Fruit fly (Drosophila melanogaster) whole organism, embryonic: ENCODE data around the gene Vdup1.

Experiments used
- Antp ChIP-seq: fragments of 200-800 bp; sonication (Bioruptor generic); optimal IDR thresholded peaks from 3 replicates; lab custom pipeline; 2016; ENCODE audit warnings: missing biosample characterization, missing genetic modification characterization
- CG10209 ChIP-seq: fragments of 200-800 bp; sonication (Bioruptor generic); optimal IDR thresholded peaks from 3 replicates; lab custom pipeline; 2017; ENCODE audit warnings: missing biosample characterization, mild to moderate bottlenecking, missing genetic modification characterization, missing genetic modification reagents
- CG10267 ChIP-seq: fragments of 200-800 bp; sonication (Bioruptor generic); optimal IDR thresholded peaks from 2 replicates; lab custom pipeline; 2018; ENCODE audit warnings: missing biosample characterization, mild to moderate bottlenecking, missing genetic modification characterization, moderate library complexity
- CG10321 ChIP-seq: fragments of 200-800 bp; sonication (Bioruptor generic); IDR thresholded peaks from 2 replicates; pipeline ENCODE4 v1.3.6; 2022; ENCODE audit warnings: missing biosample characterization, missing genetic modification characterization
- CG10565 ChIP-seq: fragments of 200-800 bp; sonication (Bioruptor generic); optimal IDR thresholded peaks from 3 replicates; lab custom pipeline; 2016; ENCODE audit warnings: missing biosample characterization, mild to moderate bottlenecking, missing genetic modification characterization
- CG10654 ChIP-seq: fragments of 200-800 bp; sonication (Bioruptor generic); optimal IDR thresholded peaks from 2 replicates; lab custom pipeline; 2016; ENCODE audit warnings: missing biosample characterization, missing genetic modification characterization
- CG1233 ChIP-seq: fragments of 200-800 bp; sonication (Bioruptor generic); optimal IDR thresholded peaks from 4 replicates; lab custom pipeline; 2018; ENCODE audit warnings: missing biosample characterization, mild to moderate bottlenecking, missing genetic modification characterization
- CG12391 ChIP-seq: fragments of 200-800 bp; sonication (Bioruptor generic); optimal IDR thresholded peaks from 3 replicates; lab custom pipeline; 2018; ENCODE audit warnings: missing biosample characterization, mild to moderate bottlenecking, missing genetic modification characterization, moderate library complexity
- CG13296 ChIP-seq: fragments of 200-800 bp; sonication (Bioruptor generic); optimal IDR thresholded peaks from 3 replicates; lab custom pipeline; 2018; ENCODE audit warnings: missing biosample characterization, mild to moderate bottlenecking, missing genetic modification characterization
- CG13894 ChIP-seq: fragments of 200-800 bp; sonication (Bioruptor generic); optimal IDR thresholded peaks from 3 replicates; lab custom pipeline; 2018; ENCODE audit warnings: missing biosample characterization, mild to moderate bottlenecking, missing genetic modification characterization, moderate library complexity
- CG18476 ChIP-seq: fragments of 200-800 bp; sonication (Bioruptor generic); optimal IDR thresholded peaks from 2 replicates; lab custom pipeline; 2016; ENCODE audit warnings: missing biosample characterization, mild to moderate bottlenecking, missing genetic modification characterization
- CG18599 ChIP-seq: fragments of 200-800 bp; sonication (Bioruptor generic); optimal IDR thresholded peaks from 3 replicates; lab custom pipeline; 2017; ENCODE audit warnings: missing biosample characterization, missing genetic modification characterization, mild to moderate bottlenecking, moderate library complexity, missing genetic modification reagents
- CG2199 ChIP-seq: fragments of 200-800 bp; sonication (Bioruptor generic); IDR thresholded peaks from 3 replicates; pipeline ENCODE4 v1.3.6; 2022; ENCODE audit warnings: missing biosample characterization, missing genetic modification characterization
- CG2875 ChIP-seq: fragments of 200-800 bp; sonication (Bioruptor generic); optimal IDR thresholded peaks from 2 replicates; lab custom pipeline; 2017; ENCODE audit warnings: missing biosample characterization, mild to moderate bottlenecking, missing genetic modification characterization, missing genetic modification reagents
- CG31441 ChIP-seq: fragments of 200-800 bp; sonication (Bioruptor generic); IDR thresholded peaks from 2 replicates; pipeline ENCODE4 v1.3.6; 2022; ENCODE audit warnings: missing biosample characterization, missing genetic modification characterization
- CG5953 ChIP-seq: fragments of 200-800 bp; sonication (Bioruptor generic); IDR thresholded peaks from 2 replicates; pipeline ENCODE4 v1.3.6; 2022; ENCODE audit warnings: missing biosample characterization, missing genetic modification characterization
- CG7372 ChIP-seq: fragments of 200-800 bp; sonication (Bioruptor generic); IDR thresholded peaks from 2 replicates; pipeline ENCODE4 v1.3.6; 2022; ENCODE audit warnings: missing biosample characterization, missing genetic modification characterization
- CG7745 ChIP-seq: fragments of 200-800 bp; sonication (Bioruptor generic); optimal IDR thresholded peaks from 2 replicates; lab custom pipeline; 2018; ENCODE audit warnings: missing biosample characterization, mild to moderate bottlenecking, missing genetic modification characterization, moderate library complexity
- CG7786 ChIP-seq: fragments of 200-800 bp; sonication (Bioruptor generic); optimal IDR thresholded peaks from 2 replicates; lab custom pipeline; 2016; ENCODE audit warnings: missing biosample characterization, missing genetic modification characterization
- CG7839 ChIP-seq: fragments of 200-800 bp; sonication (Bioruptor generic); optimal IDR thresholded peaks from 3 replicates; lab custom pipeline; 2018; ENCODE audit warnings: missing biosample characterization, mild to moderate bottlenecking, missing genetic modification characterization, moderate library complexity
- CG8388 ChIP-seq: fragments of 200-800 bp; sonication (Bioruptor generic); optimal IDR thresholded peaks from 2 replicates; lab custom pipeline; 2019; ENCODE audit warnings: missing biosample characterization, mild to moderate bottlenecking, missing genetic modification characterization, moderate library complexity
- CG9876 ChIP-seq: fragments of 200-800 bp; sonication (Bioruptor generic); optimal IDR thresholded peaks from 2 replicates; lab custom pipeline; 2016; ENCODE audit warnings: missing biosample characterization, missing genetic modification characterization
- D19B ChIP-seq: fragments of 200-800 bp; sonication (Bioruptor generic); optimal IDR thresholded peaks from 2 replicates; lab custom pipeline; 2017; ENCODE audit warnings: missing biosample characterization, mild to moderate bottlenecking, missing genetic modification characterization
- Dbx ChIP-seq: fragments of 200-800 bp; sonication (Bioruptor generic); IDR thresholded peaks from 3 replicates; pipeline ENCODE4 v1.3.6; 2022; ENCODE audit warnings: missing biosample characterization, missing genetic modification characterization
- Dfd ChIP-seq, 2 experiments: fragments of >200 bp; optimal IDR thresholded peaks; 2 replicates each; lab custom pipeline; 2017; ENCODE audit warnings: missing biosample characterization in 2 of 2, missing genetic modification characterization in 2 of 2
- Doc2 ChIP-seq: fragments of 200-800 bp; sonication (Bioruptor generic); IDR thresholded peaks from 2 replicates; pipeline ENCODE4 v1.3.6; 2022; ENCODE audit warnings: missing biosample characterization, missing genetic modification characterization
- NC2β ChIP-seq: fragments of 200-800 bp; sonication (Bioruptor generic); optimal IDR thresholded peaks from 2 replicates; lab custom pipeline; 2016; ENCODE audit warnings: missing biosample characterization, missing genetic modification characterization
- Nf-YA ChIP-seq: fragments of 200-800 bp; sonication (Bioruptor generic); IDR thresholded peaks from 2 replicates; pipeline ENCODE4 v1.3.6; 2022; ENCODE audit warnings: missing biosample characterization, missing genetic modification characterization
- Sox102F ChIP-seq: fragments of 200-800 bp; sonication (Bioruptor generic); optimal IDR thresholded peaks from 2 replicates; lab custom pipeline; 2018; ENCODE audit warnings: missing biosample characterization, mild to moderate bottlenecking, missing genetic modification characterization, moderate library complexity
- Xbp1 ChIP-seq: fragments of 200-800 bp; sonication (Bioruptor generic); optimal IDR thresholded peaks from 3 replicates; lab custom pipeline; 2016; ENCODE audit warnings: missing biosample characterization, mild to moderate bottlenecking, missing genetic modification characterization
- abd-A ChIP-seq: fragments of 200-800 bp; sonication (Bioruptor generic); optimal IDR thresholded peaks from 3 replicates; lab custom pipeline; 2019; ENCODE audit warnings: missing biosample characterization, mild to moderate bottlenecking, missing genetic modification characterization, moderate library complexity
- ac ChIP-seq: fragments of 200-800 bp; sonication (Bioruptor generic); optimal IDR thresholded peaks from 3 replicates; lab custom pipeline; 2017; ENCODE audit warnings: missing biosample characterization, mild to moderate bottlenecking, missing genetic modification characterization
- ci ChIP-seq: fragments of 200-800 bp; sonication (Bioruptor generic); IDR thresholded peaks from 3 replicates; pipeline ENCODE4 v1.3.6; 2022; ENCODE audit warnings: missing biosample characterization, missing genetic modification characterization
- cwo ChIP-seq: fragments of 200-800 bp; sonication (Bioruptor generic); optimal IDR thresholded peaks from 3 replicates; lab custom pipeline; 2017; ENCODE audit warnings: missing biosample characterization, missing genetic modification characterization, mild to moderate bottlenecking, moderate library complexity, missing genetic modification reagents
- dan ChIP-seq: fragments of 200-800 bp; sonication (Bioruptor generic); IDR thresholded peaks from 2 replicates; pipeline ENCODE4 v1.3.6; 2022; ENCODE audit warnings: missing biosample characterization, missing genetic modification characterization
- ewg ChIP-seq: fragments of 200-800 bp; sonication (Bioruptor generic); optimal IDR thresholded peaks from 3 replicates; lab custom pipeline; 2017; ENCODE audit warnings: mild to moderate bottlenecking, missing biosample characterization, missing genetic modification reagents, missing genetic modification characterization
- fd96Cb ChIP-seq: fragments of 200-800 bp; sonication (Bioruptor generic); optimal IDR thresholded peaks from 2 replicates; lab custom pipeline; 2018; ENCODE audit warnings: missing biosample characterization, mild to moderate bottlenecking, missing genetic modification characterization, moderate library complexity
- grau ChIP-seq: fragments of 200-800 bp; optimal IDR thresholded peaks from 3 replicates; lab custom pipeline; 2019; ENCODE audit warnings: missing biosample characterization, mild to moderate bottlenecking, missing genetic modification characterization, moderate library complexity
- lilli ChIP-seq: fragments of 200-800 bp; sonication (Bioruptor generic); optimal IDR thresholded peaks from 3 replicates; lab custom pipeline; 2016; ENCODE audit warnings: missing biosample characterization, missing genetic modification characterization
- lola ChIP-seq, 3 experiments: fragments of >200 bp in 2 of 3; fragments of 200-800 bp in 1 of 3; sonication (Bioruptor generic) in 1 of 3; optimal IDR thresholded peaks; 2 replicates each; lab custom pipeline; 2017 to 2019; ENCODE audit warnings: missing biosample characterization in 3 of 3, missing genetic modification characterization in 3 of 3, mild to moderate bottlenecking in 1 of 3, moderate library complexity in 1 of 3
- mirr ChIP-seq: fragments of 200-800 bp; sonication (Bioruptor generic); optimal IDR thresholded peaks from 3 replicates; lab custom pipeline; 2018; ENCODE audit warnings: missing biosample characterization, mild to moderate bottlenecking, missing genetic modification characterization
- pros ChIP-seq: fragments of 200-800 bp; sonication (Bioruptor generic); optimal IDR thresholded peaks from 3 replicates; lab custom pipeline; 2019; ENCODE audit warnings: missing biosample characterization, mild to moderate bottlenecking, missing genetic modification characterization, moderate library complexity
- psq ChIP-seq: fragments of 200-800 bp; sonication (Bioruptor generic); optimal IDR thresholded peaks from 2 replicates; lab custom pipeline; 2017; ENCODE audit warnings: missing biosample characterization, missing genetic modification characterization
- row ChIP-seq: fragments of 200-800 bp; sonication (Bioruptor generic); IDR thresholded peaks from 3 replicates; pipeline ENCODE4 v1.3.6; 2022; ENCODE audit warnings: missing biosample characterization, missing genetic modification characterization
- tap ChIP-seq: fragments of 200-800 bp; optimal IDR thresholded peaks from 3 replicates; lab custom pipeline; 2019; ENCODE audit warnings: missing biosample characterization, mild to moderate bottlenecking, missing genetic modification characterization, moderate library complexity
- trem ChIP-seq: fragments of 200-800 bp; optimal IDR thresholded peaks from 3 replicates; lab custom pipeline; 2019; ENCODE audit warnings: missing biosample characterization, mild to moderate bottlenecking, missing genetic modification characterization, moderate library complexity
- zfh1 ChIP-seq: fragments of 200-800 bp; sonication (Bioruptor generic); IDR thresholded peaks from 3 replicates; pipeline ENCODE4 v1.3.6; 2022; ENCODE audit warnings: missing biosample characterization, missing genetic modification characterization

Vdup1 gene

DNA sequence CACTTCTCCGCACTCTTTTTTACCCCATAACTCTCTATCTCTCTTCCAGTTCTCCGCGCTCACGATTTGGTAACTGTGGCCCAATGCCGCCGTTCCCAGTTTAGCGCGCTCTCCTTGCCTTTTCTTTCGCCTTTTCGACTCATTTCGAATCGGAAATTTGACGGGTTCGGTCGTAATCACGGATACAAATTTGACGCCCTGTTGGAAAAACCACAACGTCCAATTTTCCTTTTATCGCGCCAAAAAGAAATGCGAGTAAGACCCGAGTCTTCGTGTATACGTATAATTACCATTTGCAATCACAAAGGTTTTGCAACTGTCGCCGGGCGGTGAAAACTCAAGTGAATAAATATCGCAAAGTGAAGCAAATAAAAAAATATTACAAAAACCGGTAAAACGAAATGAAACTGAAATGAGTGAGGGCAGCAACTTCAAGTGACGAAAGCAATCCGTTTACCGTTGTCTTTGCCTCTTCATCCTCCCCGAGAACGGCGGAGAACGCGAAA lies 49.4 kb downstream of the Vdup1 start, which contains the start of gene Pdk1 (continued):
- peak; percentile 88 for TF ChIP-seq abd-A
- no peak for TF ChIP-seq Sox102F (GFP tag; lab: Kevin White, UChicago)
- TF ChIP-seq Doc2 (GFP tag; lab: Robert Waterston, UW): no peak
- TF ChIP-seq Nf-YA: peak; percentile 34; the same call in 1 of the 2 replicates
- peak; percentile 53; the same call in 1 of the 3 replicates for TF ChIP-seq zfh1
- TF ChIP-seq CG18599 (GFP tag; lab: Kevin White, UChicago): peak; percentile 27
- no peak for TF ChIP-seq Dfd (GFP tag; optimal IDR thresholded peaks at IDR 0.05; lab: Kevin White, UChicago)
- peak; percentile 27 for TF ChIP-seq D19B (GFP tag; lab: Kevin White, UChicago)
- peak; percentile 71 for TF ChIP-seq ci (GFP tag; lab: Robert Waterston, UW)
- peak; percentile 34 for TF ChIP-seq CG7839 (tag; lab: Kevin White, UChicago)
- peak; percentile 65; the same call in 2 of the 3 replicates for TF ChIP-seq Dbx (GFP tag; lab: Robert Waterston, UW)

DNA sequence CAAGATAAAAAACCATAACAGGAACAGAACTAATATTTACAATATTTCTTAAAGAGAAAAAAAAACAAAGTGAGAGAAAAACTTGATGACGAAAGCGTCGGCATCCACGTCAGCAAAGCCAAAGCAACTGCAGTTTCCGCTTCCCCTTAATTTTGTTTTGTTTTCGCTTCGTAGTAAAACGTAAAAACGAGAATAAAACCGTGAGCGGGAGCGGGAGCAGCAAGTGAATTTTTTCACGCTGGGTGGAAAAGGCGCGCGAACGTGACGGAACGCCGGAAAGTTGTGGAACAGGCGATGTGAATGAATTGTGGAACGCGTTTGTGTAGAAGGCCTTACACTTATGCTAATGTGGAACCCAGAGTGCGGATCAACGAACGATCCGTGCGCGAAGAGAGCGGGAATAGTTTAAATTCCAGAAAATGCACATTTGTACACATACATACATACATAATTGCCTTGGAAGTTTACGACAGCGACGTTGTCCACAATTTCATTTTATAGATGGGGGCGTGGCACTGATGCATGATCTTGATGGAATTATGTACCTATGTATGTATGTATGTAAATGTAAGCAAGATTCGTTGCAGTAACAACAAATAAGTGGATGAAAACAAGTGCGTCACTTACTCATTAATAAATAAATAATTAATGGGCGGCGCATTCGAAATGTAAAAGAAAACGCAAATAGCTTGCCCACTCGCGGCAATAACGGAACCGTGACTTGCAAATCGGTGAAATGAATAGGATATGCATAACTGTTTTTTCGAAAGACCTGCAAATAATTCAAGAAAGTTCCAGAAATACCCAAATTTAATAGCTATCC lies 50.3 kb downstream of the Vdup1 start:
- TF ChIP-seq tap (tag; lab: Kevin White, UChicago): no peak
- no peak for TF ChIP-seq CG5953
- TF ChIP-seq ewg: no peak
- TF ChIP-seq CG13894: peak; percentile 17
- TF ChIP-seq Xbp1: peak; percentile 68
- no peak for TF ChIP-seq trem
- no peak for TF ChIP-seq CG10209
- peak; percentile 92 for TF ChIP-seq pros (GFP tag; lab: Kevin White, UChicago)
- no peak for TF ChIP-seq CG1233 (GFP tag; lab: Kevin White, UChicago)
- TF ChIP-seq lola (GFP tag; optimal IDR thresholded peaks at IDR 0.05; lab: Kevin White, UChicago): peak in 1 of 3 experiments; percentile 12
- no peak for TF ChIP-seq CG7745
- no peak for TF ChIP-seq CG8388 (GFP tag; lab: Kevin White, UChicago)
- no peak for TF ChIP-seq ac (GFP tag; lab: Kevin White, UChicago)
- TF ChIP-seq CG31441: no peak
- TF ChIP-seq dan (GFP tag; lab: Robert Waterston, UW): no peak
- TF ChIP-seq CG18476 (GFP tag; lab: Kevin White, UChicago): no peak
- TF ChIP-seq row (GFP tag; lab: Robert Waterston, UW): no peak
- no peak for TF ChIP-seq lilli (GFP tag; lab: Kevin White, UChicago)
- TF ChIP-seq Antp: no peak
- TF ChIP-seq CG10654 (GFP tag; lab: Kevin White, UChicago): no peak
- TF ChIP-seq cwo (GFP tag; lab: Kevin White, UChicago): no peak
- TF ChIP-seq NC2β (GFP tag; lab: Kevin White, UChicago): no peak
- no peak for TF ChIP-seq fd96Cb (tag; lab: Kevin White, UChicago)
- TF ChIP-seq grau (tag; lab: Kevin White, UChicago): no peak
- peak; percentile 37 for TF ChIP-seq abd-A
- TF ChIP-seq CG2199 (GFP tag; lab: Robert Waterston, UW): peak; percentile 89
- TF ChIP-seq CG10321 (GFP tag; lab: Robert Waterston, UW): no peak
- no peak for TF ChIP-seq CG13296
- TF ChIP-seq CG12391 (tag; lab: Kevin White, UChicago): no peak
- peak; percentile 15 for TF ChIP-seq psq (GFP tag; lab: Kevin White, UChicago)
- TF ChIP-seq CG10565 (GFP tag; lab: Kevin White, UChicago): no peak
- TF ChIP-seq CG2875 (GFP tag; lab: Kevin White, UChicago): no peak
- no peak for TF ChIP-seq CG10267 (tag; lab: Kevin White, UChicago)
- TF ChIP-seq CG7786 (GFP tag; lab: Kevin White, UChicago): no peak
- TF ChIP-seq CG7372 (GFP tag; lab: Robert Waterston, UW): no peak
- peak; percentile 3 for TF ChIP-seq mirr (GFP tag; lab: Kevin White, UChicago)
- no peak for TF ChIP-seq CG9876 (GFP tag; lab: Kevin White, UChicago)
